Fruit fly (Drosophila melanogaster): ENCODE measurements around the gene Dys.
A peak's percentile ranks its signal among the peaks of the same experiment; 100 is the strongest.

The Dys gene

DNA sequence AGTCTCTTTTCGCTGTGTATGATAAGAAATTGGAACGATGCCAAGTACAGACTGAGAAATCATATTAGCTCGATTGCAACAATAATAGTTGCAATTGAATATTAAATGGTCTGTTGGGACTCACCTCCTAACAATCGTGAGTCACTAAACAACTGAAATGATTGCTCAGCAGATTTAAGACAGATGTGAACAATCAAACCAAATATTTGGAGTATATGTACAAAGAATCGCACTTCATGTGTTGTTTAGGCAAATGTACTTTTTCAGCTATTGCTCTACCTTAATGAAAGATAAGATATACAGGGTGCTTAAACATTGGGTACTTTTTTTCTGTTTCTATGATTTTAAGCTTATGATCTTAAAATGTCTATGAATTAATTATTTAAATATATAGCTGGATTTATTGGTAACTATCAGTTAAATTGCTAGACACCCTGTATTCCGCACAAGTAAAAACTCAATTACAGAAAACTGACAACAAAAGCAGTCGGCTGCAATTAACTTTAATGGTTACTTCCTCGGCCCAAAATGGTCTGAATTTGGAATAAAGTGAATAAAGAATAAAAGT, 180.7 kb downstream of the Dys start (continued):
- TF ChIP-seq Oaz (GFP tag; IDR thresholded peaks at IDR 0.05), result peak; percentile 75
- TF ChIP-seq eyg (GFP tag; optimal IDR thresholded peaks at IDR 0.05), result peak; percentile 57
- peak; percentile 91; the same call in 1 of the 2 replicates for TF ChIP-seq chm (GFP tag; IDR thresholded peaks at IDR 0.05)
- peak; percentile 86 for TF ChIP-seq CG13894 (tag; optimal IDR thresholded peaks at IDR 0.05)
- TF ChIP-seq salm (tag; optimal IDR thresholded peaks at IDR 0.05), result peak; percentile 88
- TF ChIP-seq Rfx (GFP tag; IDR thresholded peaks at IDR 0.05), result peak; percentile 91
- TF ChIP-seq NC2β (GFP tag; optimal IDR thresholded peaks at IDR 0.05), result peak; percentile 14
- peak; percentile 92 for TF ChIP-seq ranshi (GFP tag; IDR thresholded peaks at IDR 0.05)
- no peak for TF ChIP-seq Gsc (GFP tag; IDR thresholded peaks at IDR 0.05)
- peak; percentile 54 for TF ChIP-seq CG12769 (tag; optimal IDR thresholded peaks at IDR 0.05)
- 0 out of 3 replicates have a peak, but pooled peaks have one; percentile 65 for TF ChIP-seq CG2199 (GFP tag; IDR thresholded peaks at IDR 0.05)
- TF ChIP-seq CG15073 (GFP tag; optimal IDR thresholded peaks at IDR 0.05), result peak; percentile 30
- no peak for TF ChIP-seq HmgD (GFP tag; optimal IDR thresholded peaks at IDR 0.05)
- TF ChIP-seq seq (GFP tag; IDR thresholded peaks at IDR 0.05), result peak; percentile 92
- peak; percentile 80 for TF ChIP-seq CG9817 (tag; optimal IDR thresholded peaks at IDR 0.05)
- TF ChIP-seq fd96Cb (tag; optimal IDR thresholded peaks at IDR 0.05), result peak; percentile 86
- TF ChIP-seq cas (GFP tag; IDR thresholded peaks at IDR 0.05), result peak; percentile 76; the same call in 1 of the 2 replicates
- peak; percentile 90 for TF ChIP-seq Asciz (GFP tag; optimal IDR thresholded peaks at IDR 0.05)
- TF ChIP-seq bowl (GFP tag; IDR thresholded peaks at IDR 0.05), result peak; percentile 63; the same call in 1 of the 2 replicates
- TF ChIP-seq CG2129 (GFP tag; IDR thresholded peaks at IDR 0.05; ENCODE audit: partially characterized antibody), result no peak
- no peak for TF ChIP-seq Scr (GFP tag; IDR thresholded peaks at IDR 0.05; ENCODE audit: partially characterized antibody)
- peak; percentile 86 for TF ChIP-seq oc (tag; optimal IDR thresholded peaks at IDR 0.05)
- TF ChIP-seq CG6654 (GFP tag; optimal IDR thresholded peaks at IDR 0.05), result peak; percentile 37
- TF ChIP-seq vnd (GFP tag; IDR thresholded peaks at IDR 0.05; ENCODE audit: partially characterized antibody), result no peak
- peak; percentile 31 for TF ChIP-seq jumu (GFP tag; optimal IDR thresholded peaks at IDR 0.05)
- TF ChIP-seq kay (GFP tag; optimal IDR thresholded peaks at IDR 0.05), result peak; percentile 70
- TF ChIP-seq CG1233 (GFP tag; optimal IDR thresholded peaks at IDR 0.05), result peak; percentile 88
- TF ChIP-seq NK7.1 (GFP tag; optimal IDR thresholded peaks at IDR 0.05), result peak; percentile 64
- TF ChIP-seq Hr51 (GFP tag; optimal IDR thresholded peaks at IDR 0.05), result peak; percentile 35 to 94
- TF ChIP-seq CG10565 (GFP tag; optimal IDR thresholded peaks at IDR 0.05), result peak; percentile 9
- TF ChIP-seq CG2120 (GFP tag; optimal IDR thresholded peaks at IDR 0.05), result peak; percentile 78
- TF ChIP-seq Antp (GFP tag; optimal IDR thresholded peaks at IDR 0.05), result peak; percentile 30
- peak; percentile 42; the same call in 2 of the 4 replicates for TF ChIP-seq Gug (GFP tag; IDR thresholded peaks at IDR 0.05)
- TF ChIP-seq CG17829 (tag; optimal IDR thresholded peaks at IDR 0.05), result peak; percentile 89
- TF ChIP-seq croc (GFP tag; conservative IDR thresholded peaks at IDR 0.05), result peak; percentile 32; the same call in 1 of the 3 replicates
- TF ChIP-seq Xrp1 (GFP tag; IDR thresholded peaks at IDR 0.05), result peak; percentile 91
- no peak for TF ChIP-seq fu2 (GFP tag; optimal IDR thresholded peaks at IDR 0.05)
- peak; percentile 51 to 76 for TF ChIP-seq Pdp1 (GFP tag; optimal IDR thresholded peaks at IDR 0.05)
- peak; percentile 85 for TF ChIP-seq CG6854 (GFP tag; optimal IDR thresholded peaks at IDR 0.05)
- 0 out of 2 replicates have a peak, but pooled peaks have one; percentile 51 for TF ChIP-seq Lim3 (GFP tag; IDR thresholded peaks at IDR 0.05)
- TF ChIP-seq CG9876 (GFP tag; optimal IDR thresholded peaks at IDR 0.05), result no peak
- no peak for TF ChIP-seq Dfd (GFP tag; optimal IDR thresholded peaks at IDR 0.05)
- peak; percentile 71 for TF ChIP-seq Deaf1 (tag; optimal IDR thresholded peaks at IDR 0.05)
- TF ChIP-seq CG3163 (GFP tag; optimal IDR thresholded peaks at IDR 0.05), result no peak
- peak; percentile 64 for TF ChIP-seq Vsx1 (GFP tag; optimal IDR thresholded peaks at IDR 0.05)
- TF ChIP-seq CG17802 (tag; optimal IDR thresholded peaks at IDR 0.05), result peak; percentile 19
- TF ChIP-seq CG7357 (GFP tag; IDR thresholded peaks at IDR 0.05), result peak; percentile 64
- TF ChIP-seq tio (GFP tag; optimal IDR thresholded peaks at IDR 0.05), result peak; percentile 60
- peak; percentile 83; the same call in 1 of the 2 replicates for TF ChIP-seq CG16779 (GFP tag; IDR thresholded peaks at IDR 0.05)
